Fruit fly (Drosophila melanogaster) whole organism, embryonic: Measurements from ENCODE around the gene CG18269.

ENCODE experiments used
- Blimp-1 ChIP-seq: fragments of 200-800 bp; sonication (Bioruptor generic); optimal IDR thresholded peaks from 3 replicates; lab custom pipeline; 2018; ENCODE audit warnings: missing biosample characterization, missing genetic modification characterization, mild to moderate bottlenecking, moderate library complexity, missing genetic modification reagents
- Bteb2 ChIP-seq: fragments of 200-800 bp; sonication (Bioruptor generic); optimal IDR thresholded peaks from 2 replicates; lab custom pipeline; 2016; ENCODE audit warnings: missing biosample characterization, missing genetic modification characterization
- CG10209 ChIP-seq: fragments of 200-800 bp; sonication (Bioruptor generic); optimal IDR thresholded peaks from 3 replicates; lab custom pipeline; 2017; ENCODE audit warnings: missing biosample characterization, mild to moderate bottlenecking, missing genetic modification characterization, missing genetic modification reagents
- CG10366 ChIP-seq: fragments of 200-800 bp; sonication (Bioruptor generic); IDR thresholded peaks from 2 replicates; pipeline ENCODE4 v1.3.6; 2022; ENCODE audit warnings: missing biosample characterization, missing genetic modification characterization
- CG10979 ChIP-seq: fragments of 200-800 bp; sonication (Bioruptor generic); optimal IDR thresholded peaks from 2 replicates; lab custom pipeline; 2018; ENCODE audit warnings: missing biosample characterization, mild to moderate bottlenecking, missing genetic modification characterization, moderate library complexity
- CG11398 ChIP-seq: fragments of 200-800 bp; sonication (Bioruptor generic); optimal IDR thresholded peaks from 2 replicates; lab custom pipeline; 2016; ENCODE audit warnings: missing biosample characterization, missing genetic modification characterization
- CG12236 ChIP-seq: fragments of 200-800 bp; sonication (Bioruptor generic); optimal IDR thresholded peaks from 2 replicates; lab custom pipeline; 2016; ENCODE audit warnings: missing biosample characterization, missing genetic modification characterization
- CG12391 ChIP-seq: fragments of 200-800 bp; sonication (Bioruptor generic); optimal IDR thresholded peaks from 3 replicates; lab custom pipeline; 2018; ENCODE audit warnings: missing biosample characterization, mild to moderate bottlenecking, missing genetic modification characterization, moderate library complexity
- CG13894 ChIP-seq: fragments of 200-800 bp; sonication (Bioruptor generic); optimal IDR thresholded peaks from 3 replicates; lab custom pipeline; 2018; ENCODE audit warnings: missing biosample characterization, mild to moderate bottlenecking, missing genetic modification characterization, moderate library complexity
- CG14441 ChIP-seq: fragments of 200-800 bp; sonication (Bioruptor generic); IDR thresholded peaks from 2 replicates; pipeline ENCODE4 v1.3.6; 2022; ENCODE audit warnings: missing biosample characterization, missing genetic modification characterization
- CG14667 ChIP-seq: fragments of 200-800 bp; sonication (Bioruptor generic); IDR thresholded peaks from 2 replicates; pipeline ENCODE4 v1.3.6; 2022; ENCODE audit warnings: missing biosample characterization, missing genetic modification characterization
- CG1603 ChIP-seq: fragments of 200-800 bp; sonication (Bioruptor generic); optimal IDR thresholded peaks from 2 replicates; lab custom pipeline; 2019; ENCODE audit warnings: missing biosample characterization, mild to moderate bottlenecking, missing genetic modification characterization, moderate library complexity
- CG17328 ChIP-seq: fragments of 200-800 bp; sonication (Bioruptor generic); IDR thresholded peaks from 2 replicates; pipeline ENCODE4 v1.3.6; 2022; ENCODE audit warnings: missing biosample characterization, missing genetic modification characterization
- CG4617 ChIP-seq: fragments of 200-800 bp; sonication (Bioruptor generic); optimal IDR thresholded peaks from 3 replicates; lab custom pipeline; 2016; ENCODE audit warnings: missing biosample characterization, missing genetic modification characterization, borderline replicate concordance
- CG7357 ChIP-seq: fragments of 200-800 bp; sonication (Bioruptor generic); IDR thresholded peaks from 3 replicates; pipeline ENCODE4 v1.3.6; 2022; ENCODE audit warnings: missing biosample characterization, missing genetic modification characterization
- CG8944 ChIP-seq: fragments of 200-800 bp; sonication (Bioruptor generic); optimal IDR thresholded peaks from 3 replicates; lab custom pipeline; 2016; ENCODE audit warnings: missing biosample characterization, missing genetic modification characterization
- CG9932 ChIP-seq: fragments of 200-800 bp; sonication (Bioruptor generic); IDR thresholded peaks from 2 replicates; pipeline ENCODE4 v1.3.6; 2022; ENCODE audit warnings: missing biosample characterization, missing genetic modification characterization
- D ChIP-seq, 2 experiments: fragments of 200-800 bp in 1 of 2; fragments of >200 bp in 1 of 2; sonication (Bioruptor generic) in 1 of 2; optimal IDR thresholded peaks; 2 replicates in 1 of 2; 3 replicates in 1 of 2; lab custom pipeline; 2017; ENCODE audit warnings: mild to moderate bottlenecking in 1 of 2, missing biosample characterization in 1 of 2, missing genetic modification characterization in 1 of 2, missing genetic modification reagents in 1 of 2
- Drgx ChIP-seq: fragments of 200-800 bp; sonication (Bioruptor generic); IDR thresholded peaks from 2 replicates; pipeline ENCODE4 v1.3.6; 2022; ENCODE audit warnings: missing biosample characterization, missing genetic modification characterization
- Eip74EF ChIP-seq, 2 experiments: fragments of 200-800 bp in 1 of 2; fragments of >200 bp in 1 of 2; sonication (Bioruptor generic) in 1 of 2; optimal IDR thresholded peaks; 2 replicates each; lab custom pipeline; 2017 to 2019; ENCODE audit warnings: missing biosample characterization in 2 of 2, missing genetic modification characterization in 2 of 2, mild to moderate bottlenecking in 1 of 2, moderate library complexity in 1 of 2
- HHEX ChIP-seq: fragments of 200-800 bp; sonication (Bioruptor generic); optimal IDR thresholded peaks from 3 replicates; lab custom pipeline; 2017; ENCODE audit warnings: missing biosample characterization, mild to moderate bottlenecking, missing genetic modification characterization, missing genetic modification reagents
- HLH54F ChIP-seq: fragments of 200-800 bp; sonication (Bioruptor generic); optimal IDR thresholded peaks from 3 replicates; lab custom pipeline; 2016; ENCODE audit warnings: missing biosample characterization, missing genetic modification characterization
- Hr3 ChIP-seq: fragments of 200-800 bp; sonication (Bioruptor generic); optimal IDR thresholded peaks from 3 replicates; lab custom pipeline; 2016; ENCODE audit warnings: missing biosample characterization, missing genetic modification characterization
- Hr78 ChIP-seq, 2 experiments: fragments of 200-800 bp in 1 of 2; fragments of >200 bp in 1 of 2; sonication (Bioruptor generic) in 1 of 2; optimal IDR thresholded peaks; 2 replicates each; lab custom pipeline; 2017 to 2019; ENCODE audit warnings: missing biosample characterization in 2 of 2, missing genetic modification characterization in 2 of 2, mild to moderate bottlenecking in 1 of 2, moderate library complexity in 1 of 2
- Max ChIP-seq: fragments of 200-800 bp; sonication (Bioruptor generic); optimal IDR thresholded peaks from 2 replicates; lab custom pipeline; 2016; ENCODE audit warnings: missing biosample characterization, mild to moderate bottlenecking, missing genetic modification characterization
- Optix ChIP-seq: fragments of 200-800 bp; sonication (Bioruptor generic); IDR thresholded peaks from 3 replicates; pipeline ENCODE4 v1.3.6; 2022; ENCODE audit warnings: missing biosample characterization, missing genetic modification characterization
- Pdp1 ChIP-seq, 2 experiments: fragments of 200-800 bp; sonication (Bioruptor generic); optimal IDR thresholded peaks; 3 replicates each; lab custom pipeline; 2016; ENCODE audit warnings: missing biosample characterization in 2 of 2, missing genetic modification characterization in 2 of 2, mild to moderate bottlenecking in 1 of 2, moderate library complexity in 1 of 2
- Six4 ChIP-seq: fragments of 200-800 bp; sonication (Bioruptor generic); optimal IDR thresholded peaks from 2 replicates; lab custom pipeline; 2016; ENCODE audit warnings: missing biosample characterization, missing genetic modification characterization
- al ChIP-seq: fragments of 200-800 bp; sonication (Bioruptor generic); IDR thresholded peaks from 2 replicates; pipeline ENCODE4 v1.3.6; 2022; ENCODE audit warnings: missing biosample characterization, missing genetic modification characterization
- cad ChIP-seq: fragments of >200 bp; optimal IDR thresholded peaks from 2 replicates; lab custom pipeline; 2017; ENCODE audit warnings: missing biosample characterization, missing genetic modification characterization
- esg ChIP-seq: fragments of 200-800 bp; sonication (Bioruptor generic); conservative IDR thresholded peaks from 2 replicates; pipeline ENCODE4 v1.3.6; 2022; ENCODE audit warnings: missing biosample characterization, missing genetic modification characterization
- gro ChIP-seq: fragments of 200-800 bp; sonication (Bioruptor generic); optimal IDR thresholded peaks from 2 replicates; lab custom pipeline; 2016; ENCODE audit warnings: missing biosample characterization, missing genetic modification characterization
- hb ChIP-seq: fragments of 200-800 bp; sonication (Bioruptor generic); IDR thresholded peaks from 3 replicates; pipeline ENCODE4 v1.3.6; 2022; ENCODE audit warnings: missing biosample characterization, missing genetic modification characterization; ENCODE audit not compliant: partially characterized antibody
- hth ChIP-seq: fragments of >200 bp; optimal IDR thresholded peaks from 2 replicates; lab custom pipeline; 2017; ENCODE audit warnings: inconsistent platforms
- insv ChIP-seq, 2 experiments: fragments of 200-800 bp; sonication (Bioruptor generic); optimal IDR thresholded peaks; 3 replicates each; lab custom pipeline; 2016 to 2018; ENCODE audit warnings: missing biosample characterization in 2 of 2, missing genetic modification characterization in 2 of 2
- jigr1 ChIP-seq: fragments of 200-800 bp; sonication (Bioruptor generic); IDR thresholded peaks from 3 replicates; pipeline ENCODE4 v1.3.6; 2022; ENCODE audit warnings: missing biosample characterization, missing genetic modification characterization
- lola ChIP-seq, 3 experiments: fragments of >200 bp in 2 of 3; fragments of 200-800 bp in 1 of 3; sonication (Bioruptor generic) in 1 of 3; optimal IDR thresholded peaks; 2 replicates each; lab custom pipeline; 2017 to 2019; ENCODE audit warnings: missing biosample characterization in 3 of 3, missing genetic modification characterization in 3 of 3, mild to moderate bottlenecking in 1 of 3, moderate library complexity in 1 of 3
- nau ChIP-seq: fragments of 200-800 bp; sonication (Bioruptor generic); optimal IDR thresholded peaks from 3 replicates; lab custom pipeline; 2017; ENCODE audit warnings: missing biosample characterization, mild to moderate bottlenecking, missing genetic modification characterization, missing genetic modification reagents
- pan ChIP-seq, 4 experiments: fragments of >200 bp in 3 of 4; fragments of 200-800 bp in 1 of 4; sonication (Bioruptor generic) in 1 of 4; optimal IDR thresholded peaks in 3 of 4; IDR thresholded peaks in 1 of 4; 2 replicates each; pipeline versions ENCODE4 v1.3.6 to Lab custom; 2017 to 2022; ENCODE audit warnings: missing biosample characterization in 2 of 4, missing genetic modification characterization in 2 of 4, mixed read lengths in 1 of 4
- ro ChIP-seq: fragments of 200-800 bp; sonication (Bioruptor generic); IDR thresholded peaks from 2 replicates; pipeline ENCODE4 v1.3.6; 2022; ENCODE audit warnings: missing biosample characterization, missing genetic modification characterization
- scrt ChIP-seq: fragments of 200-800 bp; sonication (Bioruptor generic); optimal IDR thresholded peaks from 2 replicates; lab custom pipeline; 2018; ENCODE audit warnings: missing biosample characterization, mild to moderate bottlenecking, missing genetic modification characterization, moderate library complexity
- seq ChIP-seq: fragments of 200-800 bp; sonication (Bioruptor generic); IDR thresholded peaks from 2 replicates; pipeline ENCODE4 v1.3.6; 2022; ENCODE audit warnings: missing biosample characterization, missing genetic modification characterization
- stwl ChIP-seq: fragments of 200-800 bp; sonication (Bioruptor generic); optimal IDR thresholded peaks from 3 replicates; lab custom pipeline; 2018; ENCODE audit warnings: missing biosample characterization, mild to moderate bottlenecking, missing genetic modification characterization, moderate library complexity
- tx ChIP-seq: fragments of 200-800 bp; sonication (Bioruptor generic); optimal IDR thresholded peaks from 2 replicates; lab custom pipeline; 2016; ENCODE audit warnings: missing biosample characterization, missing genetic modification characterization
- unc-4 ChIP-seq: fragments of 200-800 bp; sonication (Bioruptor generic); IDR thresholded peaks from 2 replicates; pipeline ENCODE4 v1.3.6; 2022; ENCODE audit warnings: missing biosample characterization, missing genetic modification characterization; ENCODE audit not compliant: partially characterized antibody
- usp ChIP-seq: fragments of >200 bp; optimal IDR thresholded peaks from 2 replicates; lab custom pipeline; 2017; ENCODE audit warnings: missing biosample characterization, missing genetic modification characterization
- vvl ChIP-seq: fragments of 200-800 bp; sonication (Bioruptor generic); IDR thresholded peaks from 2 replicates; pipeline ENCODE4 v1.3.6; 2022; ENCODE audit warnings: missing biosample characterization, missing genetic modification characterization
- zf30C ChIP-seq: fragments of 200-800 bp; sonication (Bioruptor generic); optimal IDR thresholded peaks from 3 replicates; lab custom pipeline; 2018; ENCODE audit warnings: missing biosample characterization, mild to moderate bottlenecking, missing genetic modification characterization

CG18269 gene

DNA sequence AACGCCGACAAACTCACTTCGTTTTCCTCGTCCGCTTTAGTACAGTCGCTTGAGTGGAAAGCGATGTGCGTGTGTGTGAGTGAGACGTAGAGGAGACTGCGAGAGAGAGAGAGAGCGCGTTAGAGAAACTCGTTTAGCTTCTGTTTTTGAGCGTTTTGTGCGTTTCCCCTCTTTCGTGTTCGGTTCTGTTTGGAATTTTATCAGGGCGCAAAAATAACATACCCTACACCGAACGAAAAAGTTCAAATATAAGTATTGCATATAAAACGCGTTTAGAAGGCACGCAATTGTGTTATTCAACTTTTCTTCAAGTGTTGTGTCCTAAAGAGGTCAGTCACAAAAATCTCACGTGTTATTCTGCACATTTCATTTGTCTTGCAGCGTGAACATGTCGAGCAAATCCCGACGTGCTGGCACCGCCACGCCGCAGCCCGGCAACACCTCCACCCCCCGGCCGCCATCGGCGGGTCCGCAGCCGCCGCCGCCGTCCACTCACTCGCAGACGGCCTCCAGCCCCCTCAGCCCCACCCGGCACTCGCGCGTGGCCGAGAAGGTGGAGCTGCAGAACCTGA lies 8.6 kb upstream of the CG18269 start (continued):
- TF ChIP-seq jigr1 (GFP tag; lab: Robert Waterston, UW), result no peak
- peak; percentile 29 for TF ChIP-seq CG11398 (GFP tag; lab: Kevin White, UChicago)
- peak; percentile 65 for TF ChIP-seq CG14441 (GFP tag; lab: Robert Waterston, UW)
- TF ChIP-seq insv (GFP tag; optimal IDR thresholded peaks at IDR 0.05; lab: Kevin White, UChicago), result peak in 1 of 2 experiments; percentile 27
- TF ChIP-seq Max (GFP tag; lab: Kevin White, UChicago), result peak; percentile 1
- no peak for TF ChIP-seq D (optimal IDR thresholded peaks at IDR 0.05; lab: Kevin White, UChicago)
- no peak for TF ChIP-seq D (GFP tag; optimal IDR thresholded peaks at IDR 0.05; lab: Kevin White, UChicago)
- no peak for TF ChIP-seq stwl (tag; lab: Kevin White, UChicago)
- TF ChIP-seq Drgx, result peak; percentile 68
- peak; percentile 38 to 64 for TF ChIP-seq Pdp1 (GFP tag; optimal IDR thresholded peaks at IDR 0.05; lab: Kevin White, UChicago)
- TF ChIP-seq zf30C, result peak; percentile 96
- no peak for TF ChIP-seq CG8944 (GFP tag; lab: Kevin White, UChicago)
- peak; percentile 16 for TF ChIP-seq CG10979
- peak; percentile 10 for TF ChIP-seq Six4
- peak; percentile 26 for TF ChIP-seq scrt (GFP tag; lab: Kevin White, UChicago)
- no peak for TF ChIP-seq CG12236
- TF ChIP-seq esg (GFP tag; lab: Robert Waterston, UW), result peak; percentile 7; the same call in 1 of the 2 replicates
- no peak for TF ChIP-seq cad (GFP tag; lab: Kevin White, UChicago)
- no peak for TF ChIP-seq CG14667 (GFP tag; lab: Robert Waterston, UW)
- TF ChIP-seq Bteb2 (GFP tag; lab: Kevin White, UChicago), result peak; percentile 43
- TF ChIP-seq CG9932 (GFP tag; lab: Robert Waterston, UW), result peak; percentile 81
- TF ChIP-seq gro (GFP tag; lab: Kevin White, UChicago), result no peak
- no peak for TF ChIP-seq CG13894 (tag; lab: Kevin White, UChicago)
- TF ChIP-seq CG1603 (tag; lab: Kevin White, UChicago), result peak; percentile 63
- no peak for TF ChIP-seq unc-4 (GFP tag; lab: Robert Waterston, UW)
- TF ChIP-seq CG4617 (GFP tag; lab: Kevin White, UChicago), result no peak
- peak; percentile 21; the same call in 1 of the 2 replicates for TF ChIP-seq CG10366 (GFP tag; lab: Robert Waterston, UW)
- peak; percentile 30 for TF ChIP-seq al
- no peak for TF ChIP-seq nau (GFP tag; lab: Kevin White, UChicago)
- TF ChIP-seq hb (GFP tag; lab: Robert Waterston, UW), result no peak
- TF ChIP-seq seq (GFP tag; lab: Robert Waterston, UW), result 0 out of 2 replicates have a peak, but pooled peaks have one; percentile 46
- TF ChIP-seq usp (GFP tag; lab: Kevin White, UChicago), result no peak
- TF ChIP-seq CG17328 (GFP tag; lab: Robert Waterston, UW), result peak; percentile 52
- no peak for TF ChIP-seq pan (optimal IDR thresholded peaks at IDR 0.05; lab: Kevin White, UChicago)
- peak in 1 of 2 experiments; percentile 44 for TF ChIP-seq pan (GFP tag; optimal IDR thresholded peaks at IDR 0.05 in 1 of 2, IDR thresholded peaks at IDR 0.05 in 1 of 2)
- peak in 1 of 2 experiments; percentile 22 for TF ChIP-seq Eip74EF (GFP tag; optimal IDR thresholded peaks at IDR 0.05; lab: Kevin White, UChicago)
- peak; percentile 53 for TF ChIP-seq CG12391 (tag; lab: Kevin White, UChicago)
- TF ChIP-seq ro (GFP tag; lab: Robert Waterston, UW), result no peak
- peak; percentile 79 for TF ChIP-seq vvl (GFP tag; lab: Robert Waterston, UW)
- no peak for TF ChIP-seq hth
- TF ChIP-seq Blimp-1 (GFP tag; lab: Kevin White, UChicago), result peak; percentile 75
- TF ChIP-seq HHEX (GFP tag; lab: Kevin White, UChicago), result peak; percentile 43
- TF ChIP-seq lola (GFP tag; optimal IDR thresholded peaks at IDR 0.05; lab: Kevin White, UChicago), result no peak
- peak; percentile 31; the same call in 1 of the 3 replicates for TF ChIP-seq CG7357
- TF ChIP-seq tx (GFP tag; lab: Kevin White, UChicago), result peak; percentile 13
- peak in 1 of 2 experiments; percentile 34 for TF ChIP-seq Hr78 (GFP tag; optimal IDR thresholded peaks at IDR 0.05; lab: Kevin White, UChicago)
- no peak for TF ChIP-seq Optix (GFP tag; lab: Robert Waterston, UW)
- peak; percentile 34 for TF ChIP-seq HLH54F (GFP tag; lab: Kevin White, UChicago)
- peak; percentile 50 for TF ChIP-seq Hr3 (GFP tag; lab: Kevin White, UChicago)
- TF ChIP-seq CG10209 (GFP tag; lab: Kevin White, UChicago), result peak; percentile 40
